Fruit fly (Drosophila melanogaster): ENCODE measurements around the gene AhcyL2.

dm6 chr3R:16987924-16988298, 6.0 kb upstream of the AhcyL2 start:
- TF ChIP-seq CG8478 (optimal IDR thresholded peaks at IDR 0.05) (no peak), CTCF (optimal IDR thresholded peaks at IDR 0.05) (no peak)
